Worm (Caenorhabditis elegans): ENCODE measurements around the gene T05H10.4.

The T05H10.4 gene

ce11 chrII:8092537-8092936 lies 39.6 kb downstream of the T05H10.4 start, which contains the start of gene ltd-1:
ltd-1 (minus strand) TSS chrII:8092754.
- TF ChIP-seq mml-1 (tag; optimal IDR thresholded peaks at IDR 0.05) (no peak), ceh-28 (tag; optimal IDR thresholded peaks at IDR 0.05) (no peak), mdl-1 (tag; optimal IDR thresholded peaks at IDR 0.05) (no peak), fkh-10 (GFP tag; optimal IDR thresholded peaks at IDR 0.05) (no peak), unc-39 (tag; optimal IDR thresholded peaks at IDR 0.05) (no peak), aly-2 (tag; optimal IDR thresholded peaks at IDR 0.05) (no peak), nhr-43 (tag; optimal IDR thresholded peaks at IDR 0.05; ENCODE audit: poor library complexity, severe bottlenecking) (no peak), ztf-4 (tag; optimal IDR thresholded peaks at IDR 0.05) (no peak), nhr-76 (tag; optimal IDR thresholded peaks at IDR 0.05) (no peak), skn-1 (tag; optimal IDR thresholded peaks at IDR 0.05) (no peak), nhr-67 (tag; optimal IDR thresholded peaks at IDR 0.05) (no peak), lin-15B (tag; optimal IDR thresholded peaks at IDR 0.05) (no peak), tbx-2 (tag; optimal IDR thresholded peaks at IDR 0.05) (no peak), ceh-16 (tag; optimal IDR thresholded peaks at IDR 0.05) (no peak)

ce11 chrII:8093283-8093682 lies 40.3 kb downstream of the T05H10.4 start:
- no peak for TF ChIP-seq unc-39 (tag; optimal IDR thresholded peaks at IDR 0.05)
- TF ChIP-seq ZK546.5 (tag; optimal IDR thresholded peaks at IDR 0.05): no peak
- no peak for TF ChIP-seq ztf-4 (tag; optimal IDR thresholded peaks at IDR 0.05)
- no peak for TF ChIP-seq fkh-10 (GFP tag; optimal IDR thresholded peaks at IDR 0.05)
- TF ChIP-seq unc-62 (GFP tag; optimal IDR thresholded peaks at IDR 0.05): no peak
- TF ChIP-seq nhr-25 (tag; optimal IDR thresholded peaks at IDR 0.05): no peak
- no peak for TF ChIP-seq ceh-28 (tag; optimal IDR thresholded peaks at IDR 0.05)
- TF ChIP-seq zag-1 (tag; optimal IDR thresholded peaks at IDR 0.05): no peak
- TF ChIP-seq nhr-12 (tag; optimal IDR thresholded peaks at IDR 0.05): no peak
- no peak for TF ChIP-seq pqm-1 (tag; optimal IDR thresholded peaks at IDR 0.05)
- no peak for TF ChIP-seq ama-1 (optimal IDR thresholded peaks at IDR 0.05)
- TF ChIP-seq ceh-82 (tag; optimal IDR thresholded peaks at IDR 0.05): no peak
- no peak for TF ChIP-seq ceh-16 (tag; optimal IDR thresholded peaks at IDR 0.05)
- no peak for TF ChIP-seq nhr-77 (tag; optimal IDR thresholded peaks at IDR 0.05)
- no peak for TF ChIP-seq nhr-28 (tag; optimal IDR thresholded peaks at IDR 0.05)
- TF ChIP-seq fos-1 (tag; optimal IDR thresholded peaks at IDR 0.05): no peak
- no peak for TF ChIP-seq egl-5 (tag; optimal IDR thresholded peaks at IDR 0.05)
- TF ChIP-seq lsy-12 (tag; optimal IDR thresholded peaks at IDR 0.05): no peak

ce11 chrII:8093914-8094313 lies 41.0 kb downstream of the T05H10.4 start:
- no peak for TF ChIP-seq elt-1 (tag; optimal IDR thresholded peaks at IDR 0.05)
- TF ChIP-seq nhr-25 (tag; optimal IDR thresholded peaks at IDR 0.05): peak; percentile 41

- TF ChIP-seq nhr-23 (tag; optimal IDR thresholded peaks at IDR 0.05): peak; percentile 23
- no peak for TF ChIP-seq unc-62 (GFP tag; optimal IDR thresholded peaks at IDR 0.05)
- no peak for TF ChIP-seq tbx-2 (tag; optimal IDR thresholded peaks at IDR 0.05)
- TF ChIP-seq nhr-25 (tag; optimal IDR thresholded peaks at IDR 0.05): peak; percentile 66
- TF ChIP-seq snpc-4 (tag; optimal IDR thresholded peaks at IDR 0.05): no peak
- no peak for TF ChIP-seq nhr-12 (tag; optimal IDR thresholded peaks at IDR 0.05)
- TF ChIP-seq elt-3 (tag; optimal IDR thresholded peaks at IDR 0.05): no peak
Observed at ce11 chrII:8099212-8099784, 46.3 kb downstream of the T05H10.4 start.

- TF ChIP-seq aly-2 (tag; optimal IDR thresholded peaks at IDR 0.05) (no peak), sea-2 (GFP tag; optimal IDR thresholded peaks at IDR 0.05) (no peak), nhr-67 (tag; optimal IDR thresholded peaks at IDR 0.05) (no peak), R02D3.7 (tag; optimal IDR thresholded peaks at IDR 0.05) (no peak)
Observed at ce11 chrII:8102041-8102440, 49.1 kb downstream of the T05H10.4 start, which contains the start of gene sre-2. sre-2 (minus strand) TSS chrII:8102141.

Data from whole organism, L3 larva.